Worm (Caenorhabditis elegans) whole organism, L2 larva: Measurements from ENCODE around the gene F54F2.7.

Experiments
- C34F6.9 ChIP-seq: fragments of 150-350 bp; optimal IDR thresholded peaks from 2 replicates; lab custom pipeline; 2014; ENCODE audit warnings: missing biosample characterization, missing genetic modification characterization
- R02D3.7 ChIP-seq: fragments of 150-350 bp; optimal IDR thresholded peaks from 2 replicates; lab custom pipeline; 2014; ENCODE audit warnings: missing biosample characterization, missing genetic modification characterization
- ZK546.5 ChIP-seq: sonication (generic microtip); optimal IDR thresholded peaks from 2 replicates; lab custom pipeline; 2017; ENCODE audit warnings: missing biosample characterization, missing genetic modification characterization
- alr-1 ChIP-seq: fragments of 150-350 bp; optimal IDR thresholded peaks from 2 replicates; lab custom pipeline; 2014; ENCODE audit warnings: missing biosample characterization, missing genetic modification characterization
- aly-2 ChIP-seq: fragments of 150-350 bp; optimal IDR thresholded peaks from 2 replicates; lab custom pipeline; 2014; ENCODE audit warnings: missing biosample characterization, missing genetic modification characterization
- ama-1 ChIP-seq: fragments of 150-350 bp; optimal IDR thresholded peaks from 2 replicates; lab custom pipeline; 2018; ENCODE audit warnings: inconsistent platforms
- ceh-16 ChIP-seq: fragments of 150-350 bp; optimal IDR thresholded peaks from 2 replicates; lab custom pipeline; 2014; ENCODE audit warnings: missing biosample characterization, missing genetic modification characterization
- ceh-82 ChIP-seq: fragments of 150-350 bp; optimal IDR thresholded peaks from 2 replicates; lab custom pipeline; 2014; ENCODE audit warnings: missing biosample characterization, missing genetic modification characterization
- crh-2 ChIP-seq: sonication (generic microtip); optimal IDR thresholded peaks from 2 replicates; lab custom pipeline; 2017; ENCODE audit warnings: missing biosample characterization, missing genetic modification characterization
- dmd-4 ChIP-seq: sonication (generic microtip); optimal IDR thresholded peaks from 2 replicates; lab custom pipeline; 2017; ENCODE audit warnings: missing biosample characterization, missing genetic modification characterization
- elt-1 ChIP-seq: fragments of 150-350 bp; optimal IDR thresholded peaks from 2 replicates; lab custom pipeline; 2014; ENCODE audit warnings: missing biosample characterization, missing genetic modification characterization
- elt-3 ChIP-seq: sonication (generic microtip); optimal IDR thresholded peaks from 2 replicates; lab custom pipeline; 2017; ENCODE audit warnings: missing biosample characterization, missing genetic modification characterization
- fos-1 ChIP-seq: fragments of 150-350 bp; optimal IDR thresholded peaks from 2 replicates; lab custom pipeline; 2014; ENCODE audit warnings: missing biosample characterization, missing genetic modification characterization
- gmeb-1 ChIP-seq: fragments of 150-350 bp; optimal IDR thresholded peaks from 2 replicates; lab custom pipeline; 2014; ENCODE audit warnings: missing biosample characterization, missing genetic modification characterization
- lin-11 ChIP-seq: fragments of 150-350 bp; sonication (generic microtip); optimal IDR thresholded peaks from 2 replicates; lab custom pipeline; 2014; ENCODE audit warnings: missing biosample characterization, missing genetic modification characterization, inconsistent platforms, mixed read lengths
- lin-13 ChIP-seq: fragments of 150-350 bp; optimal IDR thresholded peaks from 2 replicates; lab custom pipeline; 2014; ENCODE audit warnings: missing biosample characterization, missing genetic modification reagents, missing genetic modification characterization
- lin-39 ChIP-seq: fragments of 150-350 bp; optimal IDR thresholded peaks from 2 replicates; lab custom pipeline; 2014; ENCODE audit warnings: missing biosample characterization, missing genetic modification reagents, missing genetic modification characterization
- mab-5 ChIP-seq: fragments of 150-350 bp; optimal IDR thresholded peaks from 2 replicates; lab custom pipeline; 2014; ENCODE audit warnings: missing biosample characterization, missing genetic modification characterization
- mbf-1 ChIP-seq: sonication (generic microtip); optimal IDR thresholded peaks from 2 replicates; lab custom pipeline; 2017; ENCODE audit warnings: missing biosample characterization, missing genetic modification characterization
- mdl-1 ChIP-seq, 2 experiments: fragments of 150-350 bp in 1 of 2; sonication (generic microtip) in 1 of 2; optimal IDR thresholded peaks; 2 replicates each; lab custom pipeline; 2017; ENCODE audit warnings: missing biosample characterization in 2 of 2, missing genetic modification characterization in 2 of 2
- nhr-10 ChIP-seq: sonication (generic microtip); optimal IDR thresholded peaks from 2 replicates; lab custom pipeline; 2017; ENCODE audit warnings: missing biosample characterization, missing genetic modification characterization
- nhr-12 ChIP-seq: fragments of 150-350 bp; optimal IDR thresholded peaks from 2 replicates; lab custom pipeline; 2014; ENCODE audit warnings: missing biosample characterization, missing genetic modification characterization
- nhr-21 ChIP-seq: fragments of 150-350 bp; optimal IDR thresholded peaks from 2 replicates; lab custom pipeline; 2014; ENCODE audit warnings: missing biosample characterization, missing genetic modification characterization
- nhr-23 ChIP-seq: fragments of 150-350 bp; optimal IDR thresholded peaks from 2 replicates; lab custom pipeline; 2014; ENCODE audit warnings: missing biosample characterization, missing genetic modification reagents, missing genetic modification characterization
- nhr-237 ChIP-seq: fragments of 150-350 bp; optimal IDR thresholded peaks from 2 replicates; lab custom pipeline; 2014; ENCODE audit warnings: missing biosample characterization, missing genetic modification characterization
- nhr-25 ChIP-seq: fragments of 150-350 bp; sonication (generic microtip); optimal IDR thresholded peaks from 3 replicates; lab custom pipeline; 2014; ENCODE audit warnings: missing biosample characterization, missing genetic modification characterization
- nhr-6 ChIP-seq: fragments of 150-350 bp; optimal IDR thresholded peaks from 2 replicates; lab custom pipeline; 2014; ENCODE audit warnings: missing biosample characterization, missing genetic modification characterization
- nhr-77 ChIP-seq: fragments of 150-350 bp; optimal IDR thresholded peaks from 2 replicates; lab custom pipeline; 2014; ENCODE audit warnings: missing biosample characterization, missing genetic modification characterization
- peb-1 ChIP-seq: fragments of 150-350 bp; optimal IDR thresholded peaks from 2 replicates; lab custom pipeline; 2014; ENCODE audit warnings: missing biosample characterization, missing genetic modification characterization
- sem-4 ChIP-seq: fragments of 150-350 bp; optimal IDR thresholded peaks from 2 replicates; lab custom pipeline; 2014; ENCODE audit warnings: missing biosample characterization, missing genetic modification reagents, missing genetic modification characterization
- skn-1 ChIP-seq: sonication (generic microtip); optimal IDR thresholded peaks from 2 replicates; lab custom pipeline; 2017; ENCODE audit warnings: missing biosample characterization, missing genetic modification characterization
- sma-3 ChIP-seq: sonication (generic microtip); optimal IDR thresholded peaks from 2 replicates; lab custom pipeline; 2016; ENCODE audit warnings: missing genetic modification reagents, missing genetic modification characterization, missing compliant biosample characterization
- sma-9 ChIP-seq, 2 experiments: fragments of 150-350 bp in 1 of 2; sonication (generic microtip) in 1 of 2; optimal IDR thresholded peaks; 2 replicates each; lab custom pipeline; 2014 to 2016; ENCODE audit warnings: missing genetic modification characterization in 2 of 2, mild to moderate bottlenecking in 1 of 2, missing biosample characterization in 1 of 2, missing compliant biosample characterization in 1 of 2, missing genetic modification reagents in 1 of 2, moderate library complexity in 1 of 2
- unc-39 ChIP-seq: fragments of 150-350 bp; optimal IDR thresholded peaks from 2 replicates; lab custom pipeline; 2014; ENCODE audit warnings: missing biosample characterization, missing genetic modification characterization
- unc-55 ChIP-seq: fragments of 150-350 bp; sonication (generic microtip); optimal IDR thresholded peaks from 3 replicates; lab custom pipeline; 2014; ENCODE audit warnings: missing biosample characterization, missing genetic modification reagents, missing genetic modification characterization
- unc-62 ChIP-seq: fragments of 150-350 bp; optimal IDR thresholded peaks from 2 replicates; lab custom pipeline; 2014; ENCODE audit warnings: missing biosample characterization, missing genetic modification reagents, missing genetic modification characterization
- ztf-11 ChIP-seq: sonication (generic microtip); optimal IDR thresholded peaks from 2 replicates; lab custom pipeline; 2017; ENCODE audit warnings: missing biosample characterization, missing genetic modification characterization
- ztf-4 ChIP-seq: fragments of 150-350 bp; optimal IDR thresholded peaks from 2 replicates; lab custom pipeline; 2014; ENCODE audit warnings: missing biosample characterization, missing genetic modification characterization

The F54F2.7 gene

ce11 chrIII:8801864-8802818 lies 5.0 kb downstream of the F54F2.7 start (continued):
- TF ChIP-seq ceh-16 (tag; lab: Kevin White, UChicago) (peak; percentile 90), mab-5 (tag; lab: Kevin White, UChicago) (peak; percentile 38), crh-2 (tag; lab: Kevin White, UChicago) (peak; percentile 99), nhr-25 (tag; lab: Kevin White, UChicago) (peak; percentile 98), elt-3 (tag; lab: Kevin White, UChicago) (no peak), R02D3.7 (no peak), unc-55 (GFP tag; lab: Kevin White, UChicago) (peak; percentile 97), gmeb-1 (tag; lab: Kevin White, UChicago) (peak; percentile 81), ama-1 (lab: Kevin White, UChicago) (peak; percentile 76), unc-39 (tag; lab: Kevin White, UChicago) (no peak), sma-9 (GFP tag; optimal IDR thresholded peaks at IDR 0.05; lab: Kevin White, UChicago) (peak; percentile 98), sma-9 (tag; optimal IDR thresholded peaks at IDR 0.05; lab: Kevin White, UChicago) (peak; percentile 85), ztf-11 (tag; lab: Kevin White, UChicago) (peak; percentile 42), ztf-4 (tag; lab: Kevin White, UChicago) (peak; percentile 96), ceh-82 (tag; lab: Kevin White, UChicago) (peak; percentile 71), aly-2 (no peak), sma-3 (peak; percentile 96), nhr-23 (tag; lab: Kevin White, UChicago) (no peak), sem-4 (tag; lab: Kevin White, UChicago) (peak; percentile 96), C34F6.9 (tag; lab: Kevin White, UChicago) (peak; percentile 99), nhr-237 (peak; percentile 80), elt-1 (tag; lab: Kevin White, UChicago) (no peak), unc-62 (GFP tag; lab: Kevin White, UChicago) (peak; percentile 86), nhr-77 (tag; lab: Kevin White, UChicago) (peak; percentile 83)

DNA sequence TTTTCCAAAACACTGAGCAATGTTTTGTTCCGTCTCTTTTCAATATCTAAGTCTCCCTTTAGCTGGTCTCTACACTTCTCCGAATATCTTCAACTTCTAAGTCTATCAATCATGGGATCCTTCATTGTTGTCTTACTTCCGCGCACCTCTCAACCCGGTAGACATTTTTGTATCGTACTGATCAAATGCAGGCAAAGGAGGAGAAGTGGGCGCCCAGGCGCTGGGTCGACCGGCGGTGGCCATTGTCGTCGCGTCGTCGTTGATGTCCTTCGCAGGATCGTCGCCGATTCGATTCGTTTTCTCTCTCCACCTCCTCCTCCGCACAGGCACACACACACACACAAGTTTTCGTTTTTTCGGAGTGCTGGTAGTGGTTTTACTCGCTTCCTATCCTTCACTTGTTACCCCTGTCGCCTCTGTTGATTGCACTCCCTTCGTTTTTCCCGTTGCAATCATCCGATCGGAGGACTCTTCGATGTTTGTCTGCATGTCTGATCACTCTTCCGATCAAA lies 5.7 kb downstream of the F54F2.7 start:
- TF ChIP-seq unc-39 (tag; lab: Kevin White, UChicago) (no peak), nhr-25 (tag; lab: Kevin White, UChicago) (no peak), skn-1 (tag; lab: Kevin White, UChicago) (no peak), nhr-10 (tag; lab: Kevin White, UChicago) (no peak), nhr-21 (tag; lab: Kevin White, UChicago) (no peak), unc-62 (GFP tag; lab: Kevin White, UChicago) (no peak), mbf-1 (no peak), sem-4 (tag; lab: Kevin White, UChicago) (no peak), mdl-1 (tag; optimal IDR thresholded peaks at IDR 0.05; lab: Kevin White, UChicago) (no peak), ztf-11 (tag; lab: Kevin White, UChicago) (no peak)

- TF ChIP-seq mab-5 (tag; lab: Kevin White, UChicago) (no peak), sma-3 (peak; percentile 10), nhr-25 (tag; lab: Kevin White, UChicago) (peak; percentile 29)
- TF ChIP-seq, all 48 proteins: peak for 2
Measured at ce11 chrIII:8800796-8801083, 6.4 kb downstream of the F54F2.7 start.

DNA sequence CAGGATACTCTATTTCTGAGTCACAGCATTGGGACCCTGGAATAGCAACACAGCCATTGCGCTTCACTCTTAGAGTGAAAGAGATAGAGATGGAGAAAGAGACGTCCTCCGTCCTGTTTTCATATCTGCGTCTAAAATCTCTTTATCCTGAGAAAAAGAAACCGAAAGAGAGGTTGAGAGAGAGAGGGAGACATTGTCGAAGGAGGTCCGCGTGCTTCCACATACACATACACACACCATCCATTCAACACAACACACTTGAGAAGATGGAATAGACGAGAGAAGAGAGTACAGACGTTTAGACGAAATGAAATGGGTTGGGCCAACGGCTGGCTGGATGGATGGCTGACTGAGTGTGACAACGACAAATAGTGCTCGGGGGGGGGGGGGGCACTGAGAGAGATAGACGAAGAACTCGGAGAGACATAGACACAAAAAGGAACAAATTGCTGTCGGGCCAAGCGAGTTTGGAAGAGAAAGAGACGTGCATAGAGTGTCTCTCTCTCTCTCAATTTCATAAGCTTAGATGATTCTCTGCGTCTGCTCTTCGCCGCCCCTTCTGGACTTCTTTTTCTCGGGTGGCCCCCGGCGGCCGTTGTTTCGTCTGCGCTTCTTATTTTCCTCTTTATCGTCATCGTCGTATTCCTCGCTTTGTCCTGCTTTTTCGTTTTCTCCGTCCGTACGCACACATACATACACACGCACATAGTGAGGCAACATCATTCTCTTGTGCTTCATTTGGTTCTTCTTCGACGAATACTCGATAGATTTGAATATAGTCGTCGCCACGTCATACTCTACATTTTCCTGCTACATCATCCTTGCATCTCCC lies 7.0 kb downstream of the F54F2.7 start, which contains the start of gene F54F2.6:
Gene F54F2.6, minus strand, starts transcription at position 738 of the 832 bp plus-strand sequence.
- peak; percentile 96 for TF ChIP-seq C34F6.9 (tag; lab: Kevin White, UChicago)
- peak; percentile 54 for TF ChIP-seq fos-1 (tag; lab: Kevin White, UChicago)
- TF ChIP-seq dmd-4 (tag; lab: Kevin White, UChicago): no peak
- no peak for TF ChIP-seq nhr-12 (tag; lab: Kevin White, UChicago)
- TF ChIP-seq nhr-237: peak; percentile 26
- no peak for TF ChIP-seq nhr-10 (tag; lab: Kevin White, UChicago)
- TF ChIP-seq mdl-1 (tag; optimal IDR thresholded peaks at IDR 0.05; lab: Kevin White, UChicago): peak; percentile 85 to 98
- TF ChIP-seq nhr-77 (tag; lab: Kevin White, UChicago): no peak
- TF ChIP-seq sma-3: peak; percentile 31
- peak; percentile 94 for TF ChIP-seq mab-5 (tag; lab: Kevin White, UChicago)
- peak; percentile 64 for TF ChIP-seq gmeb-1 (tag; lab: Kevin White, UChicago)
- TF ChIP-seq nhr-23 (tag; lab: Kevin White, UChicago): no peak
- TF ChIP-seq ZK546.5 (tag; lab: Kevin White, UChicago): peak; percentile 1
- no peak for TF ChIP-seq skn-1 (tag; lab: Kevin White, UChicago)
- TF ChIP-seq nhr-25 (tag; lab: Kevin White, UChicago): peak; percentile 81
- no peak for TF ChIP-seq ama-1 (lab: Kevin White, UChicago)
- peak; percentile 87 for TF ChIP-seq crh-2 (tag; lab: Kevin White, UChicago)
- TF ChIP-seq sma-9 (GFP tag; optimal IDR thresholded peaks at IDR 0.05; lab: Kevin White, UChicago): peak; percentile 96
- no peak for TF ChIP-seq sma-9 (tag; optimal IDR thresholded peaks at IDR 0.05; lab: Kevin White, UChicago)
- peak; percentile 54 for TF ChIP-seq ztf-11 (tag; lab: Kevin White, UChicago)
- peak; percentile 65 for TF ChIP-seq lin-11 (tag; lab: Kevin White, UChicago)
- TF ChIP-seq nhr-6 (tag; lab: Kevin White, UChicago): peak; percentile 96
- TF ChIP-seq lin-39 (tag; lab: Kevin White, UChicago): peak; percentile 82
- no peak for TF ChIP-seq peb-1 (tag; lab: Kevin White, UChicago)
- peak; percentile 85 for TF ChIP-seq unc-62 (GFP tag; lab: Kevin White, UChicago)
- TF ChIP-seq nhr-21 (tag; lab: Kevin White, UChicago): peak; percentile 90
- no peak for TF ChIP-seq ceh-16 (tag; lab: Kevin White, UChicago)
- peak; percentile 82 for TF ChIP-seq lin-13 (GFP tag; lab: Kevin White, UChicago)
- TF ChIP-seq alr-1 (tag; lab: Kevin White, UChicago): peak; percentile 90
- no peak for TF ChIP-seq unc-39 (tag; lab: Kevin White, UChicago)
- TF ChIP-seq sem-4 (tag; lab: Kevin White, UChicago): peak; percentile 95
